Worm (Caenorhabditis elegans) whole organism, midembryonic: ENCODE measurements around the gene ufbp-1.

Source experiments
- T22C8.4 ChIP-seq: fragments of 200-800 bp; sonication (Bioruptor generic); IDR thresholded peaks from 2 replicates; pipeline ENCODE4 v1.3.6; 2022; ENCODE audit warnings: missing genetic modification characterization, missing compliant biosample characterization
- cog-1 ChIP-seq: sonication (generic microtip); optimal IDR thresholded peaks from 2 replicates; lab custom pipeline; 2016; ENCODE audit warnings: missing genetic modification characterization, missing compliant biosample characterization
- flt-1 ChIP-seq: fragments of 200-800 bp; sonication (Bioruptor generic); IDR thresholded peaks from 2 replicates; pipeline ENCODE4 v1.3.6; 2022; ENCODE audit warnings: missing genetic modification characterization, missing compliant biosample characterization
- klf-2 ChIP-seq: fragments of 200-800 bp; sonication (Bioruptor generic); conservative IDR thresholded peaks from 2 replicates; pipeline ENCODE4 v1.3.6; 2022; ENCODE audit warnings: missing genetic modification reagents, missing genetic modification characterization, missing compliant biosample characterization
- med-1 ChIP-seq: sonication (generic microtip); optimal IDR thresholded peaks from 2 replicates; lab custom pipeline; 2017; ENCODE audit warnings: missing genetic modification characterization, mild to moderate bottlenecking, missing compliant biosample characterization, antibody characterized with exemption, missing genetic modification reagents; ENCODE audit not compliant: insufficient read depth
- ref-1 ChIP-seq: fragments of 200-800 bp; sonication (Bioruptor generic); conservative IDR thresholded peaks from 2 replicates; pipeline ENCODE4 v1.3.6; 2022; ENCODE audit warnings: missing genetic modification reagents, missing genetic modification characterization, missing compliant biosample characterization
- tab-1 ChIP-seq: fragments of 200-800 bp; sonication (Bioruptor generic); IDR thresholded peaks from 2 replicates; pipeline ENCODE4 v1.3.6; 2022; ENCODE audit warnings: missing genetic modification characterization, missing compliant biosample characterization
- ztf-23 ChIP-seq: fragments of 200-800 bp; sonication (Bioruptor generic); IDR thresholded peaks from 2 replicates; pipeline ENCODE4 v1.3.6; 2022; ENCODE audit warnings: missing genetic modification reagents, missing genetic modification characterization, missing compliant biosample characterization
- ztf-29 ChIP-seq: fragments of 200-800 bp; sonication (Bioruptor generic); IDR thresholded peaks from 2 replicates; pipeline ENCODE4 v1.3.6; 2022; ENCODE audit warnings: missing genetic modification reagents, missing genetic modification characterization, missing compliant biosample characterization

Gene ufbp-1

DNA sequence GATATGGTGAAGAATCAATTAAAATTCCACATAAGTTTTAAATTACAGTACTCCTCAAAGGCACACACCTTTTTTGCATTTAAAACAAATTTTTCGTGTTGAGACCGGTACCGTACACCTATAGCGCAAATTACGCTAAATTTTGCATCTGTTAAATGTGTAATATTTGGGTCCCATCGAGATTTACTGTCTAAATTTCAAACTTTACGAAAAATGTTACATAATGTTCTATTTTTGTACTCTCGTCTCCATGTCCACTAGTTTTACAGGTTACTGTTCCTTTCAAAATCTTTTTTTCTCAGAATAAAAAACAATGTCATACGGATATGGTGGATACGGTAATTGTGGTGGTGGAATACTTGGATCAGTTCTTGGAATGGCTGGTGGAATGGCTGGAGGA lies 45.0 kb downstream of the ufbp-1 start, which contains the start of gene ZK353.2:
TSS of gene ZK353.2 (plus strand) at position 301 of the 400 bp plus-strand sequence.
- TF ChIP-seq klf-2 (GFP tag; lab: Robert Waterston, UW) (no peak), med-1 (no peak), flt-1 (GFP tag; lab: Robert Waterston, UW) (no peak), ref-1 (GFP tag; lab: Robert Waterston, UW) (no peak), tab-1 (GFP tag; lab: Robert Waterston, UW) (no peak), ztf-23 (GFP tag; lab: Robert Waterston, UW) (no peak), ztf-29 (GFP tag; lab: Robert Waterston, UW) (no peak), T22C8.4 (GFP tag; lab: Robert Waterston, UW) (no peak), cog-1 (tag; lab: Kevin White, UChicago) (no peak)

DNA sequence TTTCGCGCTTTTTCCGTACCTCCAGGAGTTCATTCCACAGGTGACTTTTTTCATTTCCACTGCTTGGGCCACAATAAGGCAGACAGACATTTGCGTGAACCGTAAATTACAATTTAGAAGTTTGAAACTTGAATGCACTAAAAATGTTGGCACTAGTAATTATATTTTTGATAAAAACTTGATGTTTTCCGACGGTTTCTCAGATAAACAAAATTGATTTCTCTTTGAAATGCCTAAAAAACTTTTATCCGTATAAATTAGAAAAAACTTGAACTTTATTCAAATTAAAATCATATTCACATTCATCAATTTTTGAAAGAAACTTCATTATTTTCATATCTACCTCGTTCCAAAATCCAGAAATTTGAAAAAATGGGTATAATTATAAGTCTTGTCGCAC lies 47.7 kb downstream of the ufbp-1 start, which contains the start of gene ZK353.3:
TSS of gene ZK353.3 (plus strand) at position 301 of the 400 bp plus-strand sequence.
- TF ChIP-seq ztf-29 (GFP tag; lab: Robert Waterston, UW) (no peak), tab-1 (GFP tag; lab: Robert Waterston, UW) (no peak), cog-1 (tag; lab: Kevin White, UChicago) (no peak), klf-2 (GFP tag; lab: Robert Waterston, UW) (no peak), ztf-23 (GFP tag; lab: Robert Waterston, UW) (no peak), T22C8.4 (GFP tag; lab: Robert Waterston, UW) (no peak), flt-1 (GFP tag; lab: Robert Waterston, UW) (no peak), med-1 (no peak), ref-1 (GFP tag; lab: Robert Waterston, UW) (no peak)

DNA sequence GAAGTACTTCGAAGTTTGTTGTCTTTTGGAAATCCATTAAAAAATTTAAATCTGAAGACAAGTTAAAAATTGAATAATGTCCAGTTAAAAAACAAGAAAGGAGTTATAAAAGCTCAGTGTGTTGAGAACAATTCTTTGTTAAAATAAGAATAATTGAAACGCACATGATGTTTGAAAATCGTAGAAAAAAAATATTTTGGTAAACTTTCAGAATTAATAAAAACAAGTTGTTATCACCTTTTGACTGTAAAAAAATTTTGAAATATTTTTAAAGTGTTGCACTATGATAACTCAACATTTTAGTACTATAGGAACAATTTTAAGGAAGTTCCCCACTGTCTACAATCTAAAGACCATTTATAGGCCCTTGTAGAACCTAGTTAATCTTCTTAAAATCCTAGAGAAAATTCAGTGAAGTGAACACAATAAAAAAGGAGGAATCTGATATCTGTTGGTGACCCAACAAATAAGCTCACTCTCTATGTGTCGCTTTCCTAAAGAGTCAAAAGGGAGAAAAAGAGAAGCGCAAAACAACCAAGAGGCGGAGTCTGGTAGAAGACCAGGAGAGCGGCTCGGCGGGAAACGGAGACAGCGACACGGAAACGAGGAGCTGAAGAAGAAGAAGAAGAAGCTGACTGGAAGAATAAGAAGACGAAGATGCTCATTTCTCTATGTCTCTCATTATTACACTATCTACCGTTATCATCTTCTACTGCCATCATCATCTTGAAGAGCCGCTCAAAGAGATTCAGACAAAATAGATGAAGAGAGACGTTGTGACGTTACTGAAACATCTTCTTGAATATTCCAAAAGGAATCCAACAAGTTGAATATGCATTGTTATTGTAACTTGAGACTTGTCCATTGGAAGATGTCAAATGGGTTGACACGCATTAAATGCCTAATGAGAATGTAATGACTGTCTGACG lies 48.8 kb downstream of the ufbp-1 start, which contains the start of gene ZK353.10:
TSS of gene ZK353.10 (minus strand) at position 51 of the 929 bp plus-strand sequence.
- no peak for TF ChIP-seq ref-1 (GFP tag; lab: Robert Waterston, UW)
- no peak for TF ChIP-seq ztf-29 (GFP tag; lab: Robert Waterston, UW)

DNA sequence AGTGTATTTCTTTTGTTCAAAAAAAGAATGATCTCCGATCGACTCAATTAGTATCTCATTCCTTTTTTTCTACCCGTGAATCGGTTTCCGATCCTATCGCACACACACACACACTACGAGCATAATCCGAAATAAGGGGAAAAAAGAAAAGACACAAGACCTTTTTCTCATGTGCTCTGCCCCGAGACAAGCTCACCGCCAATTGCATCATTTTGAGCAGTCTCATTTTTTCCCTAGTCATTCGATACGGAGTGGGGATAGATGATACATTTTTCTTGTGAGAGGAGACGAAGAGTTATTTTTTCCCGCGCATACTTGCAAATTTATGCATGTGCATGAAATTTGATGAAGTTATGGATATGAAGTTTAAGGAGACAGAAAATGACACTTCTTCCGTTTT lies 51.1 kb downstream of the ufbp-1 start:
- no peak for TF ChIP-seq klf-2 (GFP tag; lab: Robert Waterston, UW)
- no peak for TF ChIP-seq flt-1 (GFP tag; lab: Robert Waterston, UW)
- no peak for TF ChIP-seq tab-1 (GFP tag; lab: Robert Waterston, UW)
- no peak for TF ChIP-seq ztf-29 (GFP tag; lab: Robert Waterston, UW)

DNA sequence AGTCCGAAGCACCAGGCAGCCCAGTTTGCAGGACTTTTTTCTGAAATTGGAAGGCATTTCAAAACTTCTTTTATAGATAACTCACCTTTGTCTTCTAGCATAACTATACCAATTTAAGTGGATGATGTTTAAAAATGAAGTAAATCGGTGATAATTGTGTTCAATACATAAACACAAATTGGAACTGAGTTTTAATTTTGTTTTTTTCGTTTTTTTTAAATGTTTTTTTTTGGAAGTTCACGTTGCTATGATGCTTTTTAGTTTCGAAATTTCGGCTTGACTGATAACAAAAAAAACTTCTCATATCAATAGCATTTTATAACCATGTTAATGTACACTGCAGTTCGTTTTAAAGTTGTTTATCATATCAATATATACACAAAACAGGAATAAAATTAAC lies 53.9 kb downstream of the ufbp-1 start, which contains the start of gene ZK353.4:
TSS of gene ZK353.4 (minus strand) at position 101 of the 400 bp plus-strand sequence.
- TF ChIP-seq T22C8.4 (GFP tag; lab: Robert Waterston, UW), result no peak
